Worm (Caenorhabditis elegans) whole organism, L4 larva: ENCODE data around the gene clu-1.

Experiments used
- D1046.2 ChIP-seq: fragments of 200-800 bp; sonication (Bioruptor generic); IDR thresholded peaks from 2 replicates; pipeline ENCODE4 v1.3.6; 2022; ENCODE audit warnings: missing genetic modification characterization, missing compliant biosample characterization
- F10B5.3 ChIP-seq: sonication (generic microtip); optimal IDR thresholded peaks from 2 replicates; lab custom pipeline; 2016; ENCODE audit warnings: mild to moderate bottlenecking, missing genetic modification characterization, missing compliant biosample characterization
- F44E2.7 ChIP-seq: fragments of 200-800 bp; sonication (Bioruptor generic); IDR thresholded peaks from 2 replicates; pipeline ENCODE4 v2.1.2; 2022; ENCODE audit warnings: missing genetic modification characterization, missing compliant biosample characterization
- aly-2 ChIP-seq: sonication (generic microtip); optimal IDR thresholded peaks from 2 replicates; lab custom pipeline; 2018; ENCODE audit warnings: missing biosample characterization, missing genetic modification characterization
- ama-1 ChIP-seq: fragments of 150-350 bp; optimal IDR thresholded peaks from 2 replicates; lab custom pipeline; 2014; ENCODE audit warnings: inconsistent platforms, mixed read lengths
- arid-1 ChIP-seq: fragments of 200-800 bp; sonication (Bioruptor generic); conservative IDR thresholded peaks from 2 replicates; pipeline ENCODE4 v1.3.6; 2022; ENCODE audit warnings: missing genetic modification reagents, missing genetic modification characterization, missing compliant biosample characterization
- ceh-28 ChIP-seq: fragments of 150-350 bp; optimal IDR thresholded peaks from 2 replicates; lab custom pipeline; 2014; ENCODE audit warnings: missing biosample characterization, missing genetic modification reagents, missing genetic modification characterization
- ceh-44 ChIP-seq: fragments of 200-800 bp; sonication (Bioruptor generic); IDR thresholded peaks from 2 replicates; pipeline ENCODE4 v1.3.6; 2022; ENCODE audit warnings: missing genetic modification reagents, missing genetic modification characterization, missing compliant biosample characterization
- ctbp-1 ChIP-seq: fragments of 200-800 bp; sonication (Bioruptor generic); IDR thresholded peaks from 2 replicates; pipeline ENCODE4 v1.3.6; 2022; ENCODE audit warnings: missing genetic modification reagents, missing genetic modification characterization, missing compliant biosample characterization
- daf-16 ChIP-seq, 3 experiments: sonication (generic microtip); optimal IDR thresholded peaks; 2 replicates each; lab custom pipeline; 2016 to 2017; ENCODE audit warnings: missing genetic modification characterization in 3 of 3, missing genetic modification reagents in 3 of 3, mild to moderate bottlenecking in 2 of 3, missing compliant biosample characterization in 2 of 3, missing biosample characterization in 1 of 3, moderate library complexity in 1 of 3
- daf-8 ChIP-seq: fragments of 200-800 bp; sonication (Bioruptor generic); IDR thresholded peaks from 2 replicates; pipeline ENCODE4 v1.3.6; 2022; ENCODE audit warnings: missing genetic modification characterization, missing compliant biosample characterization
- dmd-6 ChIP-seq: fragments of 200-800 bp; sonication (Bioruptor generic); IDR thresholded peaks from 2 replicates; pipeline ENCODE4 v1.3.6; 2022; ENCODE audit warnings: missing genetic modification reagents, missing genetic modification characterization, missing compliant biosample characterization
- dpl-1 ChIP-seq: fragments of 150-350 bp; optimal IDR thresholded peaks from 2 replicates; lab custom pipeline; 2014; ENCODE audit warnings: missing biosample characterization, missing genetic modification reagents, missing genetic modification characterization
- duxl-1 ChIP-seq: sonication (generic microtip); optimal IDR thresholded peaks from 2 replicates; lab custom pipeline; 2016; ENCODE audit warnings: mild to moderate bottlenecking, missing genetic modification characterization, moderate library complexity, missing compliant biosample characterization; ENCODE audit not compliant: poor library complexity
- gei-8 ChIP-seq: fragments of 200-800 bp; sonication (Bioruptor generic); optimal IDR thresholded peaks from 2 replicates; lab custom pipeline; 2018; ENCODE audit warnings: mild to moderate bottlenecking, missing genetic modification characterization, missing compliant biosample characterization
- hif-1 ChIP-seq, 2 experiments: sonication (generic microtip); optimal IDR thresholded peaks; 2 replicates each; lab custom pipeline; 2016 to 2017; ENCODE audit warnings: missing compliant biosample characterization in 2 of 2, missing genetic modification characterization in 2 of 2, missing genetic modification reagents in 2 of 2, missing genotype in 2 of 2, mild to moderate bottlenecking in 1 of 2
- jun-1 ChIP-seq: fragments of 150-350 bp; optimal IDR thresholded peaks from 2 replicates; lab custom pipeline; 2014; ENCODE audit warnings: missing biosample characterization, missing genetic modification reagents, missing genetic modification characterization
- lim-7 ChIP-seq: fragments of 200-800 bp; sonication (Bioruptor generic); IDR thresholded peaks from 2 replicates; pipeline ENCODE4 v1.3.6; 2022; ENCODE audit warnings: missing genetic modification characterization, missing compliant biosample characterization
- lin-13 ChIP-seq: fragments of 150-350 bp; optimal IDR thresholded peaks from 2 replicates; lab custom pipeline; 2014; ENCODE audit warnings: missing biosample characterization, missing genetic modification reagents, missing genetic modification characterization
- lin-15B ChIP-seq: fragments of 150-350 bp; sonication (generic microtip); optimal IDR thresholded peaks from 3 replicates; lab custom pipeline; 2014; ENCODE audit warnings: missing biosample characterization, missing genetic modification characterization
- lin-29 ChIP-seq: fragments of 200-800 bp; sonication (Bioruptor generic); IDR thresholded peaks from 2 replicates; pipeline ENCODE4 v1.3.6; 2022; ENCODE audit warnings: missing genetic modification reagents, missing genetic modification characterization, missing compliant biosample characterization
- lin-38 ChIP-seq: fragments of 200-800 bp; sonication (Bioruptor generic); IDR thresholded peaks from 2 replicates; pipeline ENCODE4 v1.3.6; 2022; ENCODE audit warnings: missing genetic modification reagents, missing genetic modification characterization, missing compliant biosample characterization
- madf-9 ChIP-seq: fragments of 200-800 bp; sonication (Bioruptor generic); conservative IDR thresholded peaks from 2 replicates; pipeline ENCODE4 v1.3.6; 2022; ENCODE audit warnings: missing genetic modification reagents, missing genetic modification characterization, missing compliant biosample characterization
- mdt-29 ChIP-seq: fragments of 200-800 bp; sonication (Bioruptor generic); IDR thresholded peaks from 2 replicates; pipeline ENCODE4 v1.3.6; 2022; ENCODE audit warnings: missing genetic modification reagents, missing genetic modification characterization, missing compliant biosample characterization
- mep-1 ChIP-seq: fragments of 150-350 bp; sonication (generic microtip); optimal IDR thresholded peaks from 3 replicates; lab custom pipeline; 2014; ENCODE audit warnings: missing biosample characterization, missing genetic modification characterization
- mxl-2 ChIP-seq: fragments of 200-800 bp; sonication (Bioruptor generic); conservative IDR thresholded peaks from 2 replicates; pipeline ENCODE4 v1.3.6; 2022; ENCODE audit warnings: missing genetic modification reagents, missing genetic modification characterization, missing compliant biosample characterization
- nhr-10 ChIP-seq: fragments of 150-350 bp; optimal IDR thresholded peaks from 2 replicates; lab custom pipeline; 2014; ENCODE audit warnings: missing biosample characterization, missing genetic modification characterization
- nhr-11 ChIP-seq: fragments of 150-350 bp; optimal IDR thresholded peaks from 2 replicates; lab custom pipeline; 2014; ENCODE audit warnings: missing biosample characterization, missing genetic modification characterization
- nhr-237 ChIP-seq: sonication (generic microtip); optimal IDR thresholded peaks from 2 replicates; lab custom pipeline; 2017; ENCODE audit warnings: missing biosample characterization, missing genetic modification characterization
- nhr-28 ChIP-seq: fragments of 150-350 bp; optimal IDR thresholded peaks from 2 replicates; lab custom pipeline; 2014; ENCODE audit warnings: missing biosample characterization, missing genetic modification characterization
- nhr-42 ChIP-seq: fragments of 200-800 bp; sonication (Bioruptor generic); IDR thresholded peaks from 2 replicates; pipeline ENCODE4 v1.3.6; 2022; ENCODE audit warnings: missing genetic modification characterization, missing compliant biosample characterization
- pqm-1 ChIP-seq: sonication (generic microtip); optimal IDR thresholded peaks from 2 replicates; lab custom pipeline; 2017; ENCODE audit warnings: missing biosample characterization, missing genetic modification characterization
- rbr-2 ChIP-seq: sonication (generic microtip); optimal IDR thresholded peaks from 2 replicates; lab custom pipeline; 2016; ENCODE audit warnings: missing genotype, missing genetic modification characterization, missing compliant biosample characterization
- skn-1 ChIP-seq: fragments of 150-350 bp; optimal IDR thresholded peaks from 2 replicates; lab custom pipeline; 2014; ENCODE audit warnings: missing biosample characterization, missing genetic modification characterization
- snpc-1.2 ChIP-seq: fragments of 200-800 bp; sonication (Bioruptor generic); IDR thresholded peaks from 2 replicates; pipeline ENCODE4 v1.3.6; 2022; ENCODE audit warnings: missing genetic modification reagents, missing genetic modification characterization, missing compliant biosample characterization
- tra-1 ChIP-seq: fragments of 200-800 bp; sonication (Bioruptor generic); IDR thresholded peaks from 2 replicates; pipeline ENCODE4 v1.3.6; 2022; ENCODE audit warnings: missing genetic modification reagents, missing genetic modification characterization, missing compliant biosample characterization
- unc-130 ChIP-seq: sonication (generic microtip); optimal IDR thresholded peaks from 2 replicates; lab custom pipeline; 2016; ENCODE audit warnings: missing genetic modification reagents, missing genetic modification characterization, missing compliant biosample characterization
- vab-7 ChIP-seq: fragments of 200-800 bp; sonication (Bioruptor generic); IDR thresholded peaks from 2 replicates; pipeline ENCODE4 v1.3.6; 2022; ENCODE audit warnings: missing genetic modification reagents, missing genetic modification characterization, missing compliant biosample characterization
- ztf-7 ChIP-seq: fragments of 150-350 bp; optimal IDR thresholded peaks from 2 replicates; lab custom pipeline; 2014; ENCODE audit warnings: missing biosample characterization, missing genetic modification characterization

Gene clu-1

ce11 chrIII:9563235-9563634 is 42.0 kb upstream of the clu-1 start, which contains the start of gene C48B4.9 (continued):
- no peak for TF ChIP-seq gei-8 (GFP tag; lab: Kevin White, UChicago)
- no peak for TF ChIP-seq daf-16 (GFP tag; optimal IDR thresholded peaks at IDR 0.05; lab: Kevin White, UChicago)
- no peak for TF ChIP-seq daf-16 (tag; optimal IDR thresholded peaks at IDR 0.05; lab: Kevin White, UChicago)

- no peak for TF ChIP-seq mdt-29 (GFP tag; lab: Robert Waterston, UW)
- no peak for TF ChIP-seq ztf-7 (tag; lab: Kevin White, UChicago)
- TF ChIP-seq, all 104 proteins: peak for 0
Observed at ce11 chrIII:9561158-9561557, 39.9 kb upstream of the clu-1 start, which contains the start of gene C48B4.8. Gene C48B4.8 (minus strand): TSS chrIII:9561258.

- 0 out of 2 replicates have a peak, but pooled peaks have one; percentile 24 for TF ChIP-seq lin-38
- no peak for TF ChIP-seq ceh-28 (tag; lab: Kevin White, UChicago)
Observed at ce11 chrIII:9559381-9559881, 38.2 kb upstream of the clu-1 start, which contains the start of gene C48B4.7. Gene C48B4.7 (minus strand): TSS chrIII:9559431.

DNA sequence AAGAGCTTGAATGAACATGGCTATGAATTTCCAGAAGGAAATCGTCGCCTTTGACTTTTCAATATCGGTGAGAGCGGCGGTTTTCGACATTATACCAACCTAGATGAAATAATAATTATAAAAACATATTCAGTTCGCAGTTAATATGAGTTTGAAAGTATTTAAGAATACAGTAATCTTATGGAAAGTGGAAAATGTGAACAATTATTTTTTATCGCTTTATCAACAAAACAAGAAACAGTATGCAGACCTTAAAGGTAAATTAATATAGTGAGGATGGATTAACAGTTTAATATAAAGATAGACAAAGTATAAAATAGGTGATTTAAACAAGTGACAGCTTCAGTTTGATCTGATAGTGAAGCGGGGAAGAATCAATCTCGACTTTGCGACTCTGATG is 37.2 kb upstream of the clu-1 start, which contains the start of gene C48B4.6:
Gene C48B4.6 (minus strand): TSS at position 101 of the 400 bp plus-strand sequence.
- TF ChIP-seq gei-8 (GFP tag; lab: Kevin White, UChicago): no peak
- TF ChIP-seq nhr-28: no peak
- TF ChIP-seq dpl-1 (GFP tag; lab: Kevin White, UChicago): no peak
- TF ChIP-seq unc-130 (GFP tag; lab: Kevin White, UChicago): no peak
- no peak for TF ChIP-seq nhr-42 (GFP tag; lab: Robert Waterston, UW)
- no peak for TF ChIP-seq daf-8 (GFP tag; lab: Robert Waterston, UW)
- no peak for TF ChIP-seq nhr-11 (tag; lab: Kevin White, UChicago)
- TF ChIP-seq arid-1 (GFP tag; lab: Robert Waterston, UW): no peak
- no peak for TF ChIP-seq pqm-1 (tag; lab: Kevin White, UChicago)
- no peak for TF ChIP-seq mxl-2 (GFP tag; lab: Robert Waterston, UW)
- no peak for TF ChIP-seq lin-13 (GFP tag; lab: Kevin White, UChicago)
- TF ChIP-seq lin-15B: no peak

DNA sequence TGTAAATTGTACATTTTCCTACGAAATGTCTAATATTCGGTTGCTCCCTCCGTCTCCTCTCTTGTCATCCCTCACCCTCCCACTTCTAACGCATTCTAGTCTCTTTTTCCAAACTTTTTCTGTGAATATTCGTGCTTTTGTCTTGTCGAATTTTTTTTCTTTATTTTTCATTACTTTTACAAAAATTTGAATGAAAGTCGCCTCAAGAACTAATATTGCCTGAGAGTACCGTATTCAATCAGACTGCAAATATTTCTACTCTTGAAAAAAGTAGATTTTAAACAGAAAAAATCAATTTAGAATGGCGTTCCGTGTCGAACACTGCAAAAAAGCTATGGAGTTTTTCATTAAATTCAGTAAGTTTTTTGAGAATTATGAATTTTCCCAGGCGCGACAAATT is 35.0 kb upstream of the clu-1 start, which contains the start of gene ZK1098.11:
Gene ZK1098.11 (plus strand): TSS at position 301 of the 400 bp plus-strand sequence.
- no peak for TF ChIP-seq nhr-237 (tag; lab: Kevin White, UChicago)
- TF ChIP-seq ama-1 (lab: Kevin White, UChicago): no peak
- TF ChIP-seq lin-13 (GFP tag; lab: Kevin White, UChicago): no peak
- no peak for TF ChIP-seq madf-9 (GFP tag; lab: Robert Waterston, UW)
- no peak for TF ChIP-seq tra-1 (GFP tag; lab: Robert Waterston, UW)

DNA sequence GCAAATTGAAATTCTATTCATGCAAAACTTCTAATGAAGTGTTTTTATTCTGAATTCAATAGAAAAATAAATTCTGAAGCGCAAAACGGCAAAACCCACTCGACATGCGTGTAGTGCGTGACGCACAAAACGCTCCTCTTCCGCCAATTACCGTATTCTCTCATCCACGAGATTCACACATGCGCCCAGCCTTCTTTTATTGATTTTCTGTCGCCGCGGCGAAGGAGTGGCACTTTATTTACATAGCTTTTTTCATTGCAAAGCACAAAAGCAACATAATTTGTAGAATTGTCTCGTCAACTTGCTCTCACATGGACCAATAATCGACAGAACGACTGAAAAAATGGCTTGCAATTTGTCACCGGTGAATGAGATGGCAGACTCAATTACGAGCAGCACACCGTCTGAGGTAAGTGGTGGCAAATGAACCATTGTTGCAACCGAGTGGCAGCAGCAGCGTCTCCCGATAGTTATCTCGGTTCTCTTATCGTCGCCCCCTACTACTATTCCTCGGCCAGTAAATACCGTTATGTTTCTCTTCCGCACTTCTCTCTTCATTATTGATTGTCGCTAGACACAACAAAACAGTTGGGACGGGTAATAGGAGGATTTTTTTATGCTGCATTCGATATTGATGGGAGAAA is 24.9 kb upstream of the clu-1 start, which contains the start of gene unc-16:
Gene unc-16 (plus strand): TSS at position 243 of the 644 bp plus-strand sequence.
- TF ChIP-seq dmd-6 (GFP tag; lab: Robert Waterston, UW) (peak; percentile 71), daf-8 (GFP tag; lab: Robert Waterston, UW) (no peak), lim-7 (no peak), duxl-1 (tag; lab: Kevin White, UChicago) (peak; percentile 67), aly-2 (tag; lab: Kevin White, UChicago) (no peak), ctbp-1 (GFP tag; lab: Robert Waterston, UW) (peak; percentile 68; the same call in 1 of the 2 replicates), nhr-10 (tag; lab: Kevin White, UChicago) (no peak), mep-1 (tag; lab: Kevin White, UChicago) (peak; percentile 94), jun-1 (tag; lab: Kevin White, UChicago) (no peak), skn-1 (tag; lab: Kevin White, UChicago) (no peak), lin-29 (GFP tag; lab: Robert Waterston, UW) (0 out of 2 replicates have a peak, but pooled peaks have one; percentile 19), daf-16 (GFP tag; optimal IDR thresholded peaks at IDR 0.05; lab: Kevin White, UChicago) (peak in 1 of 2 experiments; percentile 28), daf-16 (tag; optimal IDR thresholded peaks at IDR 0.05; lab: Kevin White, UChicago) (peak; percentile 79), rbr-2 (tag; lab: Kevin White, UChicago) (peak; percentile 91), F44E2.7 (GFP tag; lab: Robert Waterston, UW) (no peak), pqm-1 (tag; lab: Kevin White, UChicago) (peak; percentile 30), D1046.2 (GFP tag; lab: Robert Waterston, UW) (no peak), snpc-1.2 (GFP tag; lab: Robert Waterston, UW) (no peak), vab-7 (GFP tag; lab: Robert Waterston, UW) (peak; percentile 56), F10B5.3 (tag; lab: Kevin White, UChicago) (peak; percentile 20), ceh-44 (GFP tag; lab: Robert Waterston, UW) (peak; percentile 36; the same call in 1 of the 2 replicates), lin-38 (peak; percentile 90), hif-1 (tag; optimal IDR thresholded peaks at IDR 0.05; lab: Kevin White, UChicago) (peak in 1 of 2 experiments; percentile 65)
